Worm (Caenorhabditis elegans) whole organism, late embryonic: ENCODE results near the gene dpy-1.
A peak's percentile ranks its signal among the peaks of the same experiment; 100 is the strongest.

ENCODE experiments used
- C38D4.7 ChIP-seq: fragments of 200-800 bp; sonication (Bioruptor generic); optimal IDR thresholded peaks from 2 replicates; lab custom pipeline; 2018; ENCODE audit warnings: mild to moderate bottlenecking, missing genetic modification characterization, moderate library complexity, missing compliant biosample characterization
- F13H6.1 ChIP-seq: sonication (generic microtip); optimal IDR thresholded peaks from 2 replicates; lab custom pipeline; 2016; ENCODE audit warnings: missing genetic modification characterization, missing compliant biosample characterization
- K02D7.2 ChIP-seq: sonication (generic microtip); optimal IDR thresholded peaks from 2 replicates; lab custom pipeline; 2017; ENCODE audit warnings: mild to moderate bottlenecking, missing genetic modification characterization, missing compliant biosample characterization
- T23F11.4 ChIP-seq: fragments of 200-800 bp; sonication (Bioruptor generic); optimal IDR thresholded peaks from 2 replicates; lab custom pipeline; 2018; ENCODE audit warnings: mild to moderate bottlenecking, missing genetic modification characterization, missing compliant biosample characterization
- Y22D7AL.16 ChIP-seq: sonication (generic microtip); optimal IDR thresholded peaks from 2 replicates; lab custom pipeline; 2016; ENCODE audit warnings: missing genetic modification characterization, missing compliant biosample characterization
- ceh-14 ChIP-seq: sonication (generic microtip); optimal IDR thresholded peaks from 2 replicates; lab custom pipeline; 2016; ENCODE audit warnings: missing genotype, missing genetic modification characterization, missing compliant biosample characterization
- ceh-18 ChIP-seq: sonication (generic microtip); optimal IDR thresholded peaks from 2 replicates; lab custom pipeline; 2016; ENCODE audit warnings: missing genetic modification characterization, missing compliant biosample characterization
- ceh-2 ChIP-seq: sonication (generic microtip); optimal IDR thresholded peaks from 2 replicates; lab custom pipeline; 2016; ENCODE audit warnings: missing genotype, missing genetic modification characterization, missing compliant biosample characterization
- ceh-31 ChIP-seq: sonication (generic microtip); optimal IDR thresholded peaks from 2 replicates; lab custom pipeline; 2016; ENCODE audit warnings: missing genetic modification characterization, missing compliant biosample characterization
- ceh-34 ChIP-seq: sonication (generic microtip); optimal IDR thresholded peaks from 2 replicates; lab custom pipeline; 2016; ENCODE audit warnings: mild to moderate bottlenecking, missing genetic modification characterization, missing compliant biosample characterization
- ceh-48 ChIP-seq: sonication (generic microtip); optimal IDR thresholded peaks from 2 replicates; lab custom pipeline; 2016; ENCODE audit warnings: missing genetic modification characterization, inconsistent platforms, missing compliant biosample characterization
- ceh-9 ChIP-seq: sonication (generic microtip); optimal IDR thresholded peaks from 2 replicates; lab custom pipeline; 2016; ENCODE audit warnings: mild to moderate bottlenecking, missing genetic modification characterization, inconsistent platforms, missing compliant biosample characterization
- dmd-4 ChIP-seq: sonication (generic microtip); optimal IDR thresholded peaks from 2 replicates; lab custom pipeline; 2016; ENCODE audit warnings: borderline replicate concordance, missing genetic modification characterization, missing compliant biosample characterization
- dve-1 ChIP-seq: sonication (generic microtip); optimal IDR thresholded peaks from 2 replicates; lab custom pipeline; 2017; ENCODE audit warnings: antibody characterized with exemption, mild to moderate bottlenecking, missing genetic modification characterization, missing compliant biosample characterization
- elt-2 ChIP-seq: sonication (generic microtip); optimal IDR thresholded peaks from 2 replicates; lab custom pipeline; 2016; ENCODE audit warnings: missing genetic modification reagents, missing genetic modification characterization, missing compliant biosample characterization
- eyg-1 ChIP-seq: sonication (generic microtip); optimal IDR thresholded peaks from 2 replicates; lab custom pipeline; 2016; ENCODE audit warnings: missing genotype, missing genetic modification characterization, missing compliant biosample characterization
- fax-1 ChIP-seq: sonication (generic microtip); optimal IDR thresholded peaks from 2 replicates; lab custom pipeline; 2016; ENCODE audit warnings: missing genotype, missing genetic modification characterization, missing compliant biosample characterization
- hlh-13 ChIP-seq: fragments of 200-800 bp; sonication (Bioruptor generic); optimal IDR thresholded peaks from 2 replicates; lab custom pipeline; 2018; ENCODE audit warnings: mild to moderate bottlenecking, missing genetic modification characterization, missing compliant biosample characterization
- hlh-15 ChIP-seq: sonication (generic microtip); optimal IDR thresholded peaks from 2 replicates; lab custom pipeline; 2016; ENCODE audit warnings: missing genetic modification characterization, missing compliant biosample characterization
- hlh-30 ChIP-seq: sonication (generic microtip); optimal IDR thresholded peaks from 2 replicates; lab custom pipeline; 2017; ENCODE audit warnings: antibody characterized with exemption, missing genetic modification characterization, missing compliant biosample characterization; ENCODE audit not compliant: insufficient read depth
- hlh-6 ChIP-seq: sonication (generic microtip); optimal IDR thresholded peaks from 2 replicates; lab custom pipeline; 2016; ENCODE audit warnings: missing genotype, missing genetic modification characterization, missing compliant biosample characterization
- mec-3 ChIP-seq: sonication (generic microtip); optimal IDR thresholded peaks from 2 replicates; lab custom pipeline; 2016; ENCODE audit warnings: borderline replicate concordance, missing genetic modification characterization, missing compliant biosample characterization
- nhr-11 ChIP-seq: fragments of 150-350 bp; optimal IDR thresholded peaks from 2 replicates; lab custom pipeline; 2014; ENCODE audit warnings: missing biosample characterization, missing genetic modification characterization
- odd-2 ChIP-seq: sonication (generic microtip); optimal IDR thresholded peaks from 2 replicates; lab custom pipeline; 2017; ENCODE audit warnings: antibody characterized with exemption, mild to moderate bottlenecking, missing genetic modification characterization, missing compliant biosample characterization
- pax-1 ChIP-seq: fragments of 150-350 bp; optimal IDR thresholded peaks from 2 replicates; lab custom pipeline; 2014; ENCODE audit warnings: missing biosample characterization, missing genetic modification characterization
- pha-2 ChIP-seq: sonication (generic microtip); optimal IDR thresholded peaks from 2 replicates; lab custom pipeline; 2017; ENCODE audit warnings: mild to moderate bottlenecking, missing genetic modification characterization, missing compliant biosample characterization
- pros-1 ChIP-seq: fragments of 150-350 bp; optimal IDR thresholded peaks from 2 replicates; lab custom pipeline; 2014; ENCODE audit warnings: missing biosample characterization, missing genetic modification reagents, missing genetic modification characterization
- rnt-1 ChIP-seq: sonication (generic microtip); optimal IDR thresholded peaks from 2 replicates; lab custom pipeline; 2016; ENCODE audit warnings: missing genetic modification characterization, missing compliant biosample characterization
- sox-4 ChIP-seq: sonication (generic microtip); optimal IDR thresholded peaks from 2 replicates; lab custom pipeline; 2017; ENCODE audit warnings: mild to moderate bottlenecking, missing genetic modification characterization, inconsistent platforms, missing compliant biosample characterization
- unc-42 ChIP-seq: sonication (generic microtip); optimal IDR thresholded peaks from 2 replicates; lab custom pipeline; 2016; ENCODE audit warnings: missing genotype, missing genetic modification characterization, missing compliant biosample characterization
- unc-55 ChIP-seq: sonication (generic microtip); optimal IDR thresholded peaks from 2 replicates; lab custom pipeline; 2017; ENCODE audit warnings: missing biosample characterization, missing genetic modification reagents, missing genetic modification characterization
- unc-86 ChIP-seq: sonication (generic microtip); optimal IDR thresholded peaks from 2 replicates; lab custom pipeline; 2016; ENCODE audit warnings: missing genetic modification characterization, missing compliant biosample characterization
- zip-5 ChIP-seq: sonication (generic microtip); optimal IDR thresholded peaks from 2 replicates; lab custom pipeline; 2016; ENCODE audit warnings: missing genetic modification characterization, missing compliant biosample characterization

Gene dpy-1

DNA sequence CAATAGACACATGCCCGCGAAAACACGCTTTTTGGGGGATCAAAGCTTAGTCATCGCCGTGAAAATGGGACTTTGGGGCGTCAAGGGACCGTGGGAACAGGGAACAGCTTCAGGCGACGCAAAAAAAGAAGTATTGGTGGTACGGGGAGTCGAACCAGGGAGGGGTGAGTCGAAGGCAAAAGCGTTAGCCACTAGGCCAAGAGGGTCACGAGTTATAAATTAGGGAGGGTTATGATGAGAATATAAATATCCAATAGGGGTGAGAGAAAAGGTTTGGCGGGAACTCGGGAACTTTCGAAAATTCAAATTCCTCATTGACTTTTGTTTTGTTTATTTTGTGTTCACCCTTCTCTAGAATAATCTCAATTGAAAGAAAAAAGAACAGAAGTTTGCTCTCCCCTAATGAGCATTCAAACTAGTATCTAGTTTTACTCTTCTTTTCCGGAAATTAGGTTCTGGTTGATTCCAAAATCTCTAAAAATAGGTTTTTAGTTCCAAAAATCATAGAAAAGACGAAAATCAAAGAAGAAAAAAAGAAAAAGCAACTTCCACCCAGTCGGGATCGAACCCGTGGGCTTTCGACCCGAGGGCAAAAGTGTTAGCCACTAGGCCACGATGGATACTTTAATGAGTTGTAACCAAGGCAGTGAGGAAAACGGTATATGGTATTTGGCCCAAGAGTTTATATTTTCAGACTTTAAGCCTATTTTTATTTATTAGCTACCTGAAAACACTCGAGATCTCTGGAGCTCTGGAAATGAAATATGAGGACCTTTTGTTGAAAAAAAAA is 16.8 kb downstream of the dpy-1 start:
- TF ChIP-seq hlh-6 (peak; percentile 0), elt-2 (tag; lab: Kevin White, UChicago) (no peak), hlh-30 (peak; percentile 16), mec-3 (tag; lab: Kevin White, UChicago) (no peak), zip-5 (tag; lab: Kevin White, UChicago) (no peak), sox-4 (tag; lab: Kevin White, UChicago) (no peak)

DNA sequence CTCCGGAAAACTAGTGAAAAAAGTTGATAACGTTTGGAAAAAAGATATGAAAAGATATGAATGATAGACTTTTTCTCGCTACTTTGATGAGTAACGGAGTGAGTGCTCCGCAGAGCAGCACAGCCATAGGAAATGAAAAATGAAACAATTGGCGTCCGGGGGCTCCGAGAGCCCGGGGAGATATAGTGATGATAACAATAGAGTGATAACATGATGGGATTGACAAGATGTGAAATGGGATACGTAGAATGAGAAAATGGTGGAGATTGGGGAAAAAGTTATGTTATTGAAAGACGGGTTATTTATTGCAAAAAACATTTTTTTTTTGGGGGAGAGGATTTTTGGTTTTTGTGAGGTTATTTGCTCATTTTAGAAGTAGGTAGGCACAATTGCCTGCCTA is 20.3 kb downstream of the dpy-1 start:
- TF ChIP-seq ceh-18 (tag; lab: Kevin White, UChicago) (peak; percentile 44), T23F11.4 (no peak), unc-55 (GFP tag; lab: Kevin White, UChicago) (peak; percentile 29)

DNA sequence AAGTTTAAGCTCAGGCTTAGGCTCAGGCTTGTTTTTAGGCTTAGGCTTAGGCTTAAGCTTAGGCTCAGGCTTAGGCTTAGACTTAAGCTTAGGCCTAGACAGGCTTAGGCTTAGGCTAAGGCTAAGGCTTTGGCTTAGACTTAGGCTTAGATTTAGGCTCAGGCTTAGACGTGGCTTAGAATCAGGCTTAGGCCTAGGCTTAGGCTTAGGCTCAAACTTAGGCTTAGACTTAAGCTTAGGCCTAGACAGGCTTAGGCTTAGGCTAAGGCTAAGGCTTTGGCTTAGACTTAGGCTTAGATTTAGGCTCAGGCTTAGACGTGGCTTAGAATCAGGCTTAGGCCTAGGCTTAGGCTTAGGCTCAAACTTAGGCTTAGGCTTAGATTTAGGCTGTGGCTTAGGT is 24.4 kb downstream of the dpy-1 start:
- peak; percentile 62 for TF ChIP-seq dve-1 (tag; lab: Kevin White, UChicago)
- TF ChIP-seq, all 69 proteins: peak for 1; not testable (repeated sequence) for 68

DNA sequence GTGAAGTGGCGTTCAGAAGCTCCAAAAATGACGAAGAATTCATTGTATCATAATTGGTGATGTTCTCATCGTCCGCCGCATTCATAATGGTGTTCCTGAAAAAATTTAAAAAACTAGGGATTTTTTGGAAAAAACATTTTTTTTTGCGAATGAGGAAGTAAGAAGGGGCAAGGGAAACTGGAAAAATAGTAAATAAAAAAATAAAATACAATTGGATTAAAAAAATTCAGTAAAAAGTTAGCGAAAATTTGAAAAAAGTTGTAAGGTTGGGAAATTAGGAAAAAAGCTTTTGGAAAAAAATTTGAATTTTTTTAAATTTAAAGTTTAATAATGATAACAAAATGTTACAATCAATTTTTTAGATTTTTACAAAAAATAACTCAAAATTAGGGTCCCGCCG is 26.3 kb downstream of the dpy-1 start, which contains the start of gene ckr-2:
Gene ckr-2 (minus strand): TSS at position 101 of the 400 bp plus-strand sequence.
- TF ChIP-seq ceh-31 (tag; lab: Kevin White, UChicago) (no peak), fax-1 (tag; lab: Kevin White, UChicago) (no peak), rnt-1 (tag; lab: Kevin White, UChicago) (no peak), F13H6.1 (no peak), ceh-18 (tag; lab: Kevin White, UChicago) (no peak), pha-2 (tag; lab: Kevin White, UChicago) (no peak), pax-1 (no peak), unc-86 (no peak)

DNA sequence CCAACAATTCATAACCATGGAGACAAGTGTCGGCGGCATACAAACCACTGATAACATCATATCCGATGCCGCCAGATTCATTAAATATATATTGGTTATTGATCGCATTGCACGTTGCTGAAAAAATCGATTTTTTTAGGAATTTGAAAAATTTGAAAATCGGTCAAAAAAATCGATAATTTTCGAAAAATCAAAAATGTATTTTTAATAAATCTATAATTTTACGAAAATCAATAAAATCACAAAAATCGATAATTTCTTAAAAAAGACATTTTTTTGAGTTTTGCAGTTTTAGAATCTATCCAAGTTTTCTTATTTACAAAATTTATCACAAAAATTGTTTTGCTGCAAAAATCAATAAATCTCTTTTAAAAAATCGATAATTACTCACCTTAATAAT is 32.3 kb downstream of the dpy-1 start:
- TF ChIP-seq ceh-31 (tag; lab: Kevin White, UChicago) (no peak), ceh-48 (tag; lab: Kevin White, UChicago) (peak; percentile 14)

DNA sequence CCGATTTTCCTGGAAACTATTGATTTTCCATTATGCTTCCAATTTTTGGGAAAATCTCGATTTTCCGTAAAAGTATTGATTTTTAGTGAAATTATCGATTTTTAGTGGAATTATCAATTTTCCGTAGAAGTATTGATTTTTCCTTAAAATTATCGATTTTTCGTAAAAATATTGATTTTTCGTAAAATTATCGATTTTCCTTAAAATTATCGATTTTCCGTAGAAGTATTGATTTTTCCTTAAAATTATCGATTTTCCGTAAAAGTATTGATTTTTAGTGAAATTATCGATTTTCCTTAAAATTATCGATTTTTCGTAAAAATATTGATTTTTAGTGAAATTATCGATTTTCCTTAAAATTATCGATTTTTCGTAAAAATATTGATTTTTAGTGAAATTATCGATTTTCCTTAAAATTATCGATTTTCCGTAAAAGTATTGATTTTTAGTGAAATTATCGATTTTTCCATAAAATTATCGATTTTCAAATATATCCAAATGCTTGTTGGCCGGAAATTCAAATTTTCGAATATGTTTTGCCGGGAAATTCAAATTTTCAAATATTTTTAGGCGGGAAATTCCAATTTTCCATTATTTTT is 33.8 kb downstream of the dpy-1 start:
- TF ChIP-seq ceh-48 (tag; lab: Kevin White, UChicago): peak; percentile 97

DNA sequence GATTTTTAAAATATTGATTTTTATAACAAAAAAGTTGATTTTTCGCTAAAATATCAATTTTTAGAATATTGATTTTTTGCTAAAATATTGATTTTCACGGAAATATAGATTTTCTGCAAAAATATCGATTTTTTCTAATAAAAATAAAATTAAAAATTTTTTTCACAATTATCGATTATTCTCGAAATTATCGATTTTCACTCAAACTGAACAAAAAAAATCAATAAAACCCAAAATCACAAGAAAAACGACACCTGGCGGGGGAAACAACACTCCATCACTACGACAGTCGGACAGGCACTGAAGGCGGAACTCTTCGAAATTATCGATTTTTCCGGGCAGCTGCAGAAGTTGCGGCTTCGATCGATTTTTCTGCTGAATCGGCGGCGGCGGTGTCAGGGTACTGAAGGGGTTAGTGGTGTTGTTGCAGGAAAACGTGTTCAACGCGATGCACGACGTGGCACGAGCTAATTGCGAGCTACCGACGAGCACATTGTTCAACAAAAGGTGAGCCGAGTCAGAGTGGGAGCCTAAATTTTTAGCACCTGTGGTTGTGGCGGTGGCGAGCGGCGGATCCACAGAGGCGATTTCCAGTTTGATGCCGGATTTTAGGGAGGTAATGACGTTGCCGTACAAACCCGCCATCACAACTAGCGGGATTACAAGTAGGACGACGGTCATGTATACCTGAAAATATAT is 34.5 kb downstream of the dpy-1 start:
- TF ChIP-seq unc-42 (tag; lab: Kevin White, UChicago) (no peak), ceh-48 (tag; lab: Kevin White, UChicago) (peak; percentile 48)

DNA sequence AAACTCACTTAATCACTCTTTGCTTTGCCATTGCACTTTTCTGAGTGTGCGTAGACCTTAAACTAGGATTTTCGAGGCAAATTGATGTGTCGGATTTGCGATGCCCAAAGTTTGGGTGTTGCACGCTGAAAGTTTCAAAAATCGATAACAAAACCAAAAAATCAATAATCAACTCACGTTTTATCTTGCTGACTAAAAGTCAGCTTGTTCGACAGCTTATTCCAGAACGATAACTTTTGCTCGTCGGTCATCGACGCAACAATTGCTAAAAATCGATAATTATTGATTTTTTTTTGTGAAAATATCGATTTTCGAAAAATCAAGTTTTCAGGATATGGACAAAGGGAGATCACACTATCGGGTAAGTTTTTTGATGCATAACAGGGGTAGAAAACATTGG is 35.2 kb downstream of the dpy-1 start:
- TF ChIP-seq ceh-48 (tag; lab: Kevin White, UChicago) (peak; percentile 19), dmd-4 (tag; lab: Kevin White, UChicago) (no peak)

DNA sequence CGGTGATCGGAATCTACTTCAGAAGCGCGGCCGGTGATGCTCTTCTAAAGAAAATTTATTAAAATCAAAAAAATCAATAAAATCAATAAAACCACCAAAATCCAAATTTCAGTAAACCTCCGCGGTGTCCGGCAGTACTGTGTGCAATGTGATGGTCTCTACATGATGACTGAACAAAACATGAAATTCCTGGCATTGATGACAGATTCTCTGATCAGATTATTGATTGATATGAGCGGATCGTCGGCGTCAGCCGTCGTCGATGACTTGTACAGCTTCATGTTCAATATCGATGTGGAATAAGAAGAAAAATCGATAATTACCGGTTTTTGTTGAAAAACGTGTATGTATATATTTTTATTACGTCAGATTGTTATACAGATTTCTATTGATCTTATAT is 38.9 kb downstream of the dpy-1 start:
- no peak for TF ChIP-seq pax-1
- no peak for TF ChIP-seq hlh-6
- TF ChIP-seq ceh-31 (tag; lab: Kevin White, UChicago): no peak
- no peak for TF ChIP-seq pros-1
- no peak for TF ChIP-seq hlh-13 (GFP tag; lab: Kevin White, UChicago)
- no peak for TF ChIP-seq hlh-15 (tag; lab: Kevin White, UChicago)
- no peak for TF ChIP-seq nhr-11 (tag; lab: Kevin White, UChicago)
- no peak for TF ChIP-seq unc-42 (tag; lab: Kevin White, UChicago)
- TF ChIP-seq ceh-34 (tag; lab: Kevin White, UChicago): no peak
- TF ChIP-seq K02D7.2 (tag; lab: Kevin White, UChicago): no peak
- TF ChIP-seq odd-2: no peak
- no peak for TF ChIP-seq eyg-1 (tag; lab: Kevin White, UChicago)
- TF ChIP-seq ceh-2 (tag; lab: Kevin White, UChicago): no peak
- TF ChIP-seq unc-86: no peak
- no peak for TF ChIP-seq ceh-9 (tag; lab: Kevin White, UChicago)
- TF ChIP-seq ceh-14 (tag; lab: Kevin White, UChicago): no peak
- no peak for TF ChIP-seq Y22D7AL.16
- TF ChIP-seq C38D4.7 (GFP tag; lab: Kevin White, UChicago): no peak
